Worm (Caenorhabditis elegans): ENCODE data around the gene C01G10.14.
A peak's percentile ranks its signal among the peaks of the same experiment; 100 is the strongest.

- TF ChIP-seq pha-4 (GFP tag; IDR thresholded peaks at IDR 0.05): no peak
- TF ChIP-seq pha-4 (tag; optimal IDR thresholded peaks at IDR 0.05): no peak
- TF ChIP-seq nhr-11 (tag; optimal IDR thresholded peaks at IDR 0.05): no peak
- TF ChIP-seq fkh-10 (GFP tag; optimal IDR thresholded peaks at IDR 0.05): no peak
- TF ChIP-seq gei-8 (GFP tag; optimal IDR thresholded peaks at IDR 0.05): no peak
- no peak for TF ChIP-seq dmd-9 (GFP tag; IDR thresholded peaks at IDR 0.05)
- no peak for TF ChIP-seq ces-1 (GFP tag; optimal IDR thresholded peaks at IDR 0.05)
- no peak for TF ChIP-seq Y48G9A.11 (GFP tag; IDR thresholded peaks at IDR 0.05)
- TF ChIP-seq zfp-3 (GFP tag; conservative IDR thresholded peaks at IDR 0.05): no peak
- TF ChIP-seq nhr-77 (tag; optimal IDR thresholded peaks at IDR 0.05): no peak
- no peak for TF ChIP-seq daf-12 (tag; optimal IDR thresholded peaks at IDR 0.05)
- no peak for TF ChIP-seq hlh-11 (tag; optimal IDR thresholded peaks at IDR 0.05)
- TF ChIP-seq nhr-237 (tag; optimal IDR thresholded peaks at IDR 0.05): no peak
- no peak for TF ChIP-seq daf-16 (GFP tag; optimal IDR thresholded peaks at IDR 0.05)
- TF ChIP-seq daf-16 (tag; optimal IDR thresholded peaks at IDR 0.05): peak; percentile 1
- TF ChIP-seq egl-43 (GFP tag; IDR thresholded peaks at IDR 0.05): no peak
Measured at ce11 chrV:15065837-15066348, 39.9 kb downstream of the C01G10.14 start, which contains the start of gene otub-1.
